Fruit fly (Drosophila melanogaster): ENCODE measurements around the gene sfl.
A peak's percentile ranks its signal among the peaks of the same experiment; 100 is the strongest.

Gene sfl

dm6 chr3L:6516901-6517300, 21.4 kb downstream of the sfl start (continued):
- TF ChIP-seq Sox102F (GFP tag; optimal IDR thresholded peaks at IDR 0.05) (peak; percentile 22), caup (GFP tag; optimal IDR thresholded peaks at IDR 0.05; ENCODE audit: severe bottlenecking) (no peak), CG4617 (GFP tag; optimal IDR thresholded peaks at IDR 0.05; ENCODE audit: borderline replicate concordance) (no peak), CG13296 (GFP tag; optimal IDR thresholded peaks at IDR 0.05) (no peak), schlank (tag; optimal IDR thresholded peaks at IDR 0.05) (no peak), fd96Cb (tag; optimal IDR thresholded peaks at IDR 0.05) (no peak), Dll (GFP tag; IDR thresholded peaks at IDR 0.05; ENCODE audit: partially characterized antibody) (no peak), CG17385 (GFP tag; optimal IDR thresholded peaks at IDR 0.05) (no peak), CG11504 (tag; optimal IDR thresholded peaks at IDR 0.05) (peak; percentile 40), E2f1 (GFP tag; IDR thresholded peaks at IDR 0.05) (no peak), CG15479 (GFP tag; optimal IDR thresholded peaks at IDR 0.05) (no peak), Opbp (GFP tag; IDR thresholded peaks at IDR 0.05; ENCODE audit: partially characterized antibody) (no peak), CG17359 (tag; optimal IDR thresholded peaks at IDR 0.05) (no peak), MBD-R2 (GFP tag; IDR thresholded peaks at IDR 0.05) (no peak), Ets97D (GFP tag; optimal IDR thresholded peaks at IDR 0.05) (no peak), CG13123 (GFP tag; optimal IDR thresholded peaks at IDR 0.05) (no peak), dysf (GFP tag; IDR thresholded peaks at IDR 0.05) (no peak; the same call in 2 of the 3 replicates), ab (GFP tag; optimal IDR thresholded peaks at IDR 0.05) (no peak), CG31388 (GFP tag; optimal IDR thresholded peaks at IDR 0.05) (no peak), ftz-f1 (GFP tag; optimal IDR thresholded peaks at IDR 0.05) (peak; percentile 25), GATAe (GFP tag; conservative IDR thresholded peaks at IDR 0.05) (no peak), Atf-2 (GFP tag; optimal IDR thresholded peaks at IDR 0.05) (no peak), sima (GFP tag; optimal IDR thresholded peaks at IDR 0.05) (no peak), CG1529 (GFP tag; optimal IDR thresholded peaks at IDR 0.05) (no peak), CG17568 (GFP tag; optimal IDR thresholded peaks at IDR 0.05) (peak; percentile 19), tup (GFP tag; optimal IDR thresholded peaks at IDR 0.05) (no peak), MTF-1 (GFP tag; optimal IDR thresholded peaks at IDR 0.05; ENCODE audit: borderline replicate concordance) (no peak), Fer2 (tag; optimal IDR thresholded peaks at IDR 0.05) (no peak), Fer1 (GFP tag; optimal IDR thresholded peaks at IDR 0.05) (peak; percentile 20), scrt (GFP tag; optimal IDR thresholded peaks at IDR 0.05) (no peak), CG4424 (GFP tag; optimal IDR thresholded peaks at IDR 0.05) (no peak), CG6854 (GFP tag; optimal IDR thresholded peaks at IDR 0.05) (no peak), Doc2 (GFP tag; IDR thresholded peaks at IDR 0.05) (no peak), Kr (GFP tag; optimal IDR thresholded peaks at IDR 0.05) (no peak), Nf-YA (GFP tag; IDR thresholded peaks at IDR 0.05) (no peak), vnd (GFP tag; IDR thresholded peaks at IDR 0.05; ENCODE audit: partially characterized antibody) (no peak), Tbp (GFP tag; optimal IDR thresholded peaks at IDR 0.05) (no peak), dmrt11E (tag; optimal IDR thresholded peaks at IDR 0.05) (no peak), disco-r (GFP tag; optimal IDR thresholded peaks at IDR 0.05) (no peak), maf-S (GFP tag; optimal IDR thresholded peaks at IDR 0.05) (no peak), cg (GFP tag; optimal IDR thresholded peaks at IDR 0.05) (no peak), lab (GFP tag; optimal IDR thresholded peaks at IDR 0.05) (peak; percentile 46), D19B (GFP tag; optimal IDR thresholded peaks at IDR 0.05) (no peak), Max (GFP tag; optimal IDR thresholded peaks at IDR 0.05) (no peak), bab2 (GFP tag; optimal IDR thresholded peaks at IDR 0.05) (no peak), CG14965 (GFP tag; optimal IDR thresholded peaks at IDR 0.05; ENCODE audit: borderline replicate concordance) (no peak), CG14710 (tag; optimal IDR thresholded peaks at IDR 0.05) (no peak), Dip2 (GFP tag; IDR thresholded peaks at IDR 0.05) (no peak), NFAT (GFP tag; IDR thresholded peaks at IDR 0.05) (no peak), CG1647 (GFP tag; optimal IDR thresholded peaks at IDR 0.05) (no peak), chm (GFP tag; IDR thresholded peaks at IDR 0.05) (no peak)
